Worm (Caenorhabditis elegans) whole organism, midembryonic: ENCODE data around the gene srx-66.

ENCODE experiments used
- T22C8.4 ChIP-seq: fragments of 200-800 bp; sonication (Bioruptor generic); IDR thresholded peaks from 2 replicates; pipeline ENCODE4 v1.3.6; 2022; ENCODE audit warnings: missing genetic modification characterization, missing compliant biosample characterization
- cog-1 ChIP-seq: sonication (generic microtip); optimal IDR thresholded peaks from 2 replicates; lab custom pipeline; 2016; ENCODE audit warnings: missing genetic modification characterization, missing compliant biosample characterization
- flt-1 ChIP-seq: fragments of 200-800 bp; sonication (Bioruptor generic); IDR thresholded peaks from 2 replicates; pipeline ENCODE4 v1.3.6; 2022; ENCODE audit warnings: missing genetic modification characterization, missing compliant biosample characterization
- tab-1 ChIP-seq: fragments of 200-800 bp; sonication (Bioruptor generic); IDR thresholded peaks from 2 replicates; pipeline ENCODE4 v1.3.6; 2022; ENCODE audit warnings: missing genetic modification characterization, missing compliant biosample characterization
- ztf-29 ChIP-seq: fragments of 200-800 bp; sonication (Bioruptor generic); IDR thresholded peaks from 2 replicates; pipeline ENCODE4 v1.3.6; 2022; ENCODE audit warnings: missing genetic modification reagents, missing genetic modification characterization, missing compliant biosample characterization

DNA sequence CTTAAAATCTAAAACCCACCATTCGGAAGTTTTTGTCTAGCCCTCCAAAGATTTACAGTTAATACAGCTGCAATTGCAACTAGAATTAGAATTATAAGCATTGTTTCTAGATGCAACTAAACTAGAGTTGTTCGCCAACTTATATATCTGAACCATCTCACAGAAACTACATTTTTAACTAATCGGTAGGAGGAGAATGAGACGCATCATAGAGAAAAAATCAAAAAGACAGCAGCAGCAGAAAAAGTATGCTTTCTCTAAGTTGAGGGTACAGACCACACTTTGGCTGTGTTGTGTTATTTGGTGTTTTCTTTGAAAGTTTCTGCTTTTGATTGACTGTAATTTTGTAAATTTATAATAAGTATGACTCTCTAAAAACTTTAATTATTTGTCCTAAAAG lies 44.3 kb downstream of the srx-66 start, which contains the start of gene cyp-34A7:
- TF ChIP-seq ztf-29 (no peak), cog-1 (tag; lab: Kevin White, UChicago) (no peak), flt-1 (GFP tag; lab: Robert Waterston, UW) (no peak), T22C8.4 (GFP tag; lab: Robert Waterston, UW) (no peak), tab-1 (no peak)
